Fruit fly (Drosophila melanogaster): ENCODE results near the gene gro.

DNA sequence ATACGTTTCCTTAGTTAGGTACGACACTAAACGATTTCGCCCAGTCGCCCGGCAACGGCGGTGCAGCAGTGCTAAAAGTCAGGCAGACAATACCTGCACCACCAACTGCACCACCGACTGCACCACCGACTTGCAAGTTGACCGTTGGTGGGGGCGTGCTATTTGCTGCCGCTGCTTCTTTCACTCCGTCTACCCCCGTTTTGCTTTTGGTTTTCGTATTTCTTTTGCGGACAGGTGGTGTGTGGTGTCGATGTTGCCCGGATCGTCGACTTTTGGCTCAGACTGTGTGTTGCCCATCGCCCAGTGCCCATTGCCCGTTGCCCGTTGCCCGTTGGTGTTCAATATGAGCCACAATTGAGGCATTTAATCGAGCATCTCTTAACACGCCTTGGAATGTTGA is 23.2 kb downstream of the gro start:
- TF ChIP-seq Sin3A (optimal IDR thresholded peaks at IDR 0.05) = no peak
- no peak for TF ChIP-seq ttk (optimal IDR thresholded peaks at IDR 0.05)
- TF ChIP-seq insv (optimal IDR thresholded peaks at IDR 0.05) = no peak
- TF ChIP-seq Myc (optimal IDR thresholded peaks at IDR 0.05) = no peak
- TF ChIP-seq h (optimal IDR thresholded peaks at IDR 0.05) = no peak
- no peak for TF ChIP-seq psq (optimal IDR thresholded peaks at IDR 0.05)

All from Kc167 (cell line).